Worm (Caenorhabditis elegans) whole organism, late embryonic: ENCODE data around the gene dnj-15.

ENCODE experiments used
- C08G9.2 ChIP-seq: sonication (generic microtip); optimal IDR thresholded peaks from 2 replicates; lab custom pipeline; 2016; ENCODE audit warnings: mild to moderate bottlenecking, missing genetic modification characterization, moderate library complexity, missing compliant biosample characterization
- C38D4.7 ChIP-seq: fragments of 200-800 bp; sonication (Bioruptor generic); optimal IDR thresholded peaks from 2 replicates; lab custom pipeline; 2018; ENCODE audit warnings: mild to moderate bottlenecking, missing genetic modification characterization, moderate library complexity, missing compliant biosample characterization
- T23F11.4 ChIP-seq: fragments of 200-800 bp; sonication (Bioruptor generic); optimal IDR thresholded peaks from 2 replicates; lab custom pipeline; 2018; ENCODE audit warnings: mild to moderate bottlenecking, missing genetic modification characterization, missing compliant biosample characterization
- ceh-14 ChIP-seq: sonication (generic microtip); optimal IDR thresholded peaks from 2 replicates; lab custom pipeline; 2016; ENCODE audit warnings: missing genotype, missing genetic modification characterization, missing compliant biosample characterization
- ceh-18 ChIP-seq: sonication (generic microtip); optimal IDR thresholded peaks from 2 replicates; lab custom pipeline; 2016; ENCODE audit warnings: missing genetic modification characterization, missing compliant biosample characterization
- ceh-19 ChIP-seq: fragments of 200-800 bp; sonication (Bioruptor generic); optimal IDR thresholded peaks from 2 replicates; lab custom pipeline; 2018; ENCODE audit warnings: mild to moderate bottlenecking, missing genetic modification characterization, missing compliant biosample characterization
- ceh-30 ChIP-seq: fragments of 150-350 bp; optimal IDR thresholded peaks from 2 replicates; lab custom pipeline; 2014; ENCODE audit warnings: missing biosample characterization, missing genetic modification characterization
- ceh-31 ChIP-seq: sonication (generic microtip); optimal IDR thresholded peaks from 2 replicates; lab custom pipeline; 2016; ENCODE audit warnings: missing genetic modification characterization, missing compliant biosample characterization
- ceh-6 ChIP-seq: fragments of 200-800 bp; sonication (Bioruptor generic); optimal IDR thresholded peaks from 2 replicates; lab custom pipeline; 2018; ENCODE audit warnings: mild to moderate bottlenecking, missing genetic modification characterization, missing compliant biosample characterization
- ceh-9 ChIP-seq: sonication (generic microtip); optimal IDR thresholded peaks from 2 replicates; lab custom pipeline; 2016; ENCODE audit warnings: mild to moderate bottlenecking, missing genetic modification characterization, inconsistent platforms, missing compliant biosample characterization
- che-1 ChIP-seq: sonication (generic microtip); optimal IDR thresholded peaks from 2 replicates; lab custom pipeline; 2016; ENCODE audit warnings: mild to moderate bottlenecking, missing genetic modification characterization, missing compliant biosample characterization
- dve-1 ChIP-seq: sonication (generic microtip); optimal IDR thresholded peaks from 2 replicates; lab custom pipeline; 2017; ENCODE audit warnings: antibody characterized with exemption, mild to moderate bottlenecking, missing genetic modification characterization, missing compliant biosample characterization
- elt-2 ChIP-seq: sonication (generic microtip); optimal IDR thresholded peaks from 2 replicates; lab custom pipeline; 2016; ENCODE audit warnings: missing genetic modification reagents, missing genetic modification characterization, missing compliant biosample characterization
- fax-1 ChIP-seq: sonication (generic microtip); optimal IDR thresholded peaks from 2 replicates; lab custom pipeline; 2016; ENCODE audit warnings: missing genotype, missing genetic modification characterization, missing compliant biosample characterization
- gmeb-2 ChIP-seq: sonication (generic microtip); optimal IDR thresholded peaks from 2 replicates; lab custom pipeline; 2016; ENCODE audit warnings: missing genetic modification characterization, inconsistent platforms, missing compliant biosample characterization
- hlh-30 ChIP-seq: sonication (generic microtip); optimal IDR thresholded peaks from 2 replicates; lab custom pipeline; 2017; ENCODE audit warnings: antibody characterized with exemption, missing genetic modification characterization, missing compliant biosample characterization; ENCODE audit not compliant: insufficient read depth
- hlh-8 ChIP-seq: sonication (generic microtip); optimal IDR thresholded peaks from 2 replicates; lab custom pipeline; 2016; ENCODE audit warnings: missing genotype, missing genetic modification characterization, missing compliant biosample characterization
- lim-6 ChIP-seq: sonication (generic microtip); optimal IDR thresholded peaks from 2 replicates; lab custom pipeline; 2016; ENCODE audit warnings: missing genetic modification characterization, missing compliant biosample characterization
- nfya-1 ChIP-seq: sonication (generic microtip); optimal IDR thresholded peaks from 2 replicates; lab custom pipeline; 2017; ENCODE audit warnings: missing genetic modification characterization, mild to moderate bottlenecking, missing compliant biosample characterization, antibody characterized with exemption, moderate library complexity
- npax-4 ChIP-seq: sonication (generic microtip); optimal IDR thresholded peaks from 2 replicates; lab custom pipeline; 2016; ENCODE audit warnings: missing genetic modification characterization, missing compliant biosample characterization
- pag-3 ChIP-seq: sonication (generic microtip); optimal IDR thresholded peaks from 2 replicates; lab custom pipeline; 2016; ENCODE audit warnings: missing compliant biosample characterization, missing genetic modification characterization, borderline replicate concordance
- pha-2 ChIP-seq: sonication (generic microtip); optimal IDR thresholded peaks from 2 replicates; lab custom pipeline; 2017; ENCODE audit warnings: mild to moderate bottlenecking, missing genetic modification characterization, missing compliant biosample characterization
- pqm-1 ChIP-seq: sonication (generic microtip); optimal IDR thresholded peaks from 2 replicates; lab custom pipeline; 2016; ENCODE audit warnings: missing genetic modification characterization, missing compliant biosample characterization
- pros-1 ChIP-seq: fragments of 150-350 bp; optimal IDR thresholded peaks from 2 replicates; lab custom pipeline; 2014; ENCODE audit warnings: missing biosample characterization, missing genetic modification reagents, missing genetic modification characterization
- rnt-1 ChIP-seq: sonication (generic microtip); optimal IDR thresholded peaks from 2 replicates; lab custom pipeline; 2016; ENCODE audit warnings: missing genetic modification characterization, missing compliant biosample characterization
- sdc-2 ChIP-seq: sonication (generic microtip); optimal IDR thresholded peaks from 2 replicates; lab custom pipeline; 2016; ENCODE audit warnings: missing genotype, missing genetic modification characterization, missing compliant biosample characterization
- tbx-2 ChIP-seq: sonication (generic microtip); optimal IDR thresholded peaks from 2 replicates; lab custom pipeline; 2016; ENCODE audit warnings: missing genetic modification characterization, missing compliant biosample characterization
- unc-42 ChIP-seq: sonication (generic microtip); optimal IDR thresholded peaks from 2 replicates; lab custom pipeline; 2016; ENCODE audit warnings: missing genotype, missing genetic modification characterization, missing compliant biosample characterization
- unc-55 ChIP-seq: sonication (generic microtip); optimal IDR thresholded peaks from 2 replicates; lab custom pipeline; 2017; ENCODE audit warnings: missing biosample characterization, missing genetic modification reagents, missing genetic modification characterization

Gene dnj-15

DNA sequence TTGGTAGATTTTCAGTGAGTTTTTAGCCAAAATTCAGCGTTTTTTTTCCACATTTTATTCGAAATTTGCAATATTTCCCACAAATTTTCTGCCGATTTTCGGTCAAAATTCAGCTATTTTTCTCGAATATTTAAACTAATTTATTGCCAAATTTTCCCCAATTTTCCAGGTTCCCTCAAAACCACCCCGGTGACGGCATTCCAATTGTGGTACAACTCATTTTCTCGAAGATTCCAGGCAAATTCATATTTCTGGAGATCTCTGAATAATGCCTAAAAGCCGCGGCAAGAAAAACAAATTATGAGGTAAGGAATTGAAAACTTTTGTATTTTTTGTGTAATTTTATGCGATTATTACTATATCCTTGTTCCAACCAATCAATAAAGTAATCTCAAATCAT is 30.9 kb downstream of the dnj-15 start, which contains the start of gene osgn-1:
Gene osgn-1, plus strand, starts transcription at position 301 of the 400 bp plus-strand sequence.
- TF ChIP-seq ceh-6 = no peak

DNA sequence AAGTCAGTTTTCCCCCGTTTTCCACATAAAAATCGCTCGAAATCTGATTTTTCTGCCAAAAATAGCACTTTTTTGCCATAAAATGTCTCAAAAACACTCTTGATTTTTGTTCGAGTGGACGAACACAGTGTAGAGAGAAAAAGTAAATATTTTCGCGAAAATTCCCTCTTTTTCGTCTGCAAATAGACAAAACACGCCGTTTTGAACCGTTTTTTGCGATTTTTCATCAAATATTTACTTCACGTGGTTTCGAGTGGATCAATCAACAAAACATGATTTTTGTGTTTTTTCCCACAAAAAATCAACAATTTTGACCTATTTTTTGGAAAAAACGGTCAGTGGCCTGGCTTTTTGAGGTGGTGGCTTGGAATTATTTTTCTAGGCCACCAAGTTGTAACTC is 32.9 kb downstream of the dnj-15 start:
- no peak for TF ChIP-seq nfya-1
- TF ChIP-seq, all 69 proteins: peak for 0

DNA sequence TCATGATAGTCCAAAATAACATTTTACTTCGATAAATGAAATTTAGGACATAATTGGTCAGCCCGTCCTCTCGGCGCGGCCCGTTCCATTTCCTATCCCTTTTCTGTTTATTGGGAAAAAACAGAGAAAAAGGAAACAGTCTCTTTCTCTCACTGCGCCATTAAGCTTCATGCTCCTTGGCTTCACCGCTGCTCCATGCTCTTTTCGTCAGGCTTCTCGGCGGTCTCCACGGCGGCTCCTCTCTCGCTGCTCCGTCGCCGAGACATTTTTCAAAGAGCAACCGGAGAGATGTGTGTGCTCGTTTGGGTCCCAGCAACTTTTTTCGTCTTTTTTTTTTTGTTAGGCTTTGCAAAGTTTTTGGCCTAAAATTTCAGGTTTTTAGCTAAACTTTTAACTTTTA is 34.7 kb downstream of the dnj-15 start:
- TF ChIP-seq npax-4 (no peak), unc-42 (tag; lab: Kevin White, UChicago) (peak; percentile 11)
- TF ChIP-seq, all 69 proteins: peak for 1

DNA sequence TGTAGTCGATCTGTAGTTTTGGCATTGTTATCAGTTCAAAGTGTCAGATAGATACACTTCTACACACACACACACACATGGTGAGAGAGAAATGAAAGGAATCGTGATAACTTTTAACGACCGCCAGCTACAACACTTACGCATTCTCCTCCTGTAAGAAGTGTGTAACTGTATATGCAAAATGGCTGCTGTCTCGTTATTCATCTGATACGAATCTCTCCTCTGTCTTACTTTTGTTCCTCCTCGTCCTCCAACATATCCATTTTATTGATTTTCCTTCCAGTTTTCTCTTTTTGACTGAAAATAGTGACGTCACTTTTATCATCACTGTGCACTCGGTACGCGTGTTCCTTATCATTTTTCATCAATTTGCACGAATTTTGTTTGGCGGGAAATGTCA is 36.5 kb downstream of the dnj-15 start:
- TF ChIP-seq hlh-30 (tag; lab: Kevin White, UChicago) (no peak), ceh-19 (no peak), pha-2 (tag; lab: Kevin White, UChicago) (no peak), elt-2 (tag; lab: Kevin White, UChicago) (peak; percentile 59), sdc-2 (tag; lab: Kevin White, UChicago) (no peak), ceh-9 (tag; lab: Kevin White, UChicago) (no peak), lim-6 (tag; lab: Kevin White, UChicago) (no peak), pag-3 (no peak)
- TF ChIP-seq, all 69 proteins: peak for 1

ce11 chrIV:4215349-4215748 is 39.2 kb downstream of the dnj-15 start:
- TF ChIP-seq T23F11.4 (GFP tag; lab: Kevin White, UChicago) (no peak), hlh-8 (tag; lab: Kevin White, UChicago) (no peak), tbx-2 (peak; percentile 35), gmeb-2 (tag; lab: Kevin White, UChicago) (no peak), ceh-14 (tag; lab: Kevin White, UChicago) (no peak), nfya-1 (peak; percentile 59), dve-1 (tag; lab: Kevin White, UChicago) (peak; percentile 63), ceh-18 (tag; lab: Kevin White, UChicago) (peak; percentile 22), unc-42 (tag; lab: Kevin White, UChicago) (peak; percentile 35), fax-1 (tag; lab: Kevin White, UChicago) (no peak)

ce11 chrIV:4216099-4216894 is 40.1 kb downstream of the dnj-15 start:
- TF ChIP-seq rnt-1 (tag; lab: Kevin White, UChicago) (no peak), che-1 (no peak), ceh-30 (tag; lab: Kevin White, UChicago) (no peak), pqm-1 (no peak), C08G9.2 (tag; lab: Kevin White, UChicago) (no peak), ceh-18 (tag; lab: Kevin White, UChicago) (no peak), ceh-9 (tag; lab: Kevin White, UChicago) (no peak), C38D4.7 (no peak), unc-55 (GFP tag; lab: Kevin White, UChicago) (no peak)

DNA sequence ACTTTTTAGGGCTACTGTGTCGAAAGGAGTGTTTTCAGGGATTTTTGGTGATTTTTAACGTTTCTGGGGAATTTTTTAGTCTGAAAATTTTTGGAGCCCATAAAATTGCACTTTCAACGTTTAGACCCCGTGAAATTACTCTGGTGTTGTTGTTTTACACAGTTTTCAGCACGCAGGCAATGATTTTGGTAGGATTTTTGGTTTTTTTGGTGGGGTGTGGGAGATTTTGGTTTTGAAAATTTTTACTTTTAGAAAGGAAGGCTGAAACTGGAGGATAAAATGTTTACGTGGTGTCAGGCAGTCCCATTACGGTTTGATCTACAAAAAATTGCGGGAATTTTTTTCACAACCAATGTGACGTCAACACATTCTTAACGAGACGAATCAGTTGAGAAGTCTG is 42.1 kb downstream of the dnj-15 start:
- TF ChIP-seq unc-55 (GFP tag; lab: Kevin White, UChicago) (no peak), pros-1 (tag; lab: Kevin White, UChicago) (no peak), ceh-31 (tag; lab: Kevin White, UChicago) (no peak), elt-2 (tag; lab: Kevin White, UChicago) (no peak), unc-42 (tag; lab: Kevin White, UChicago) (no peak), pag-3 (no peak), dve-1 (tag; lab: Kevin White, UChicago) (no peak), hlh-8 (tag; lab: Kevin White, UChicago) (no peak)
